Worm (Caenorhabditis elegans): ENCODE measurements around the gene fcd-2.
"Not testable (repeated sequence)": the region's sequence is repeated elsewhere in the genome, so short reads cannot be mapped to it uniquely, and the experiment has no call there.

The fcd-2 gene

DNA sequence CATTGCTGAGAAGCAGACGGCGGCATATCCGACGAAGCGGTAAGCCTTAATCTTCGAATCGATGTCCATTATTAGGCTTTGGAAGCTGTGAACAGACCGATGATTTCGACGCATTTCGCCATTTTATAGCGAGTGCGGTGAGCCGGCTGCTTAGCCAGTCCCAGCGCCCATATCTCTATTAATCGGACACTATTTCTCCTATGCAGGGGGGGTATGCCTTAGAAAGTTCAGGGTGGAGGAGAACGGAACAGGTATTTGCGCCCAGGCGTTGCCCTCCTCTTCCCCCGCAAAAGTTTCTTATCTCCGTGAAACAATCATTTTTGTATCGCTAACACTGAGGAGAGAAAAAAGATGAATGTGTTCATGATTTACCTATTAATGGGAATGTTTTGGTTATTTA lies 38.8 kb upstream of the fcd-2 start, which contains the start of gene dpy-4:
dpy-4 (minus strand) TSS at position 101 of the 400 bp plus-strand sequence.
- TF ChIP-seq C34B4.2 (tag; optimal IDR thresholded peaks at IDR 0.05) = no peak
- no peak for TF ChIP-seq efl-1 (optimal IDR thresholded peaks at IDR 0.05)
- peak in 1 of 2 experiments; percentile 40 for TF ChIP-seq efl-1 (GFP tag; optimal IDR thresholded peaks at IDR 0.05 in 1 of 2)
- TF ChIP-seq blmp-1 (tag; optimal IDR thresholded peaks at IDR 0.05) = peak; percentile 25
- TF ChIP-seq ama-1 (optimal IDR thresholded peaks at IDR 0.05) = peak; percentile 41

DNA sequence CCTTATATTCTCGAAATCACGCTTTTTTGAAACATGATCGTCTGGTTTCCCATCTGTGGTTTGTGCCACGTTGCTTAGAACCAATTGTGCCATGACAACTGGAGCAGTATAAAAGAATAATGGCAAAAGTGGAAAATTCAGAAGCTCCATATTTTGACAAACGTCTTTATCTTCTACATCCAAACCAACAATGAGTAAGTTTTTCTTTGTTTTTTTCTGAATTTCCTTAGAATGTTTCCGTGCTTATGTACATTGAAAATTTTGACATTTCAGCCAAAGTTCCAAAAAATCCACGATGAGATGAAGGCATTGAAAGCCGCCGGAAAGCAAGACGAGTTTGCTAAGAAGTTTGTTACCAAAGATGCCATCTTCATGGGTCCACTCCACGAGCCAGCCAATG lies 19.0 kb upstream of the fcd-2 start, which contains the start of gene Y41E3.6:
Y41E3.6 (plus strand) TSS at position 301 of the 400 bp plus-strand sequence.
- TF ChIP-seq dsc-1 (tag; optimal IDR thresholded peaks at IDR 0.05); lin-13 (GFP tag; optimal IDR thresholded peaks at IDR 0.05); fkh-8 (tag; optimal IDR thresholded peaks at IDR 0.05): not testable (repeated sequence)

ce11 chrIV:15008200-15008599 lies 17.3 kb upstream of the fcd-2 start:
- TF ChIP-seq tlp-1 (tag; optimal IDR thresholded peaks at IDR 0.05) (no peak), efl-1 (optimal IDR thresholded peaks at IDR 0.05) (no peak), efl-1 (GFP tag; optimal IDR thresholded peaks at IDR 0.05 in 1 of 2) (peak in 1 of 2 experiments; percentile 65), nhr-28 (tag; optimal IDR thresholded peaks at IDR 0.05) (no peak)

DNA sequence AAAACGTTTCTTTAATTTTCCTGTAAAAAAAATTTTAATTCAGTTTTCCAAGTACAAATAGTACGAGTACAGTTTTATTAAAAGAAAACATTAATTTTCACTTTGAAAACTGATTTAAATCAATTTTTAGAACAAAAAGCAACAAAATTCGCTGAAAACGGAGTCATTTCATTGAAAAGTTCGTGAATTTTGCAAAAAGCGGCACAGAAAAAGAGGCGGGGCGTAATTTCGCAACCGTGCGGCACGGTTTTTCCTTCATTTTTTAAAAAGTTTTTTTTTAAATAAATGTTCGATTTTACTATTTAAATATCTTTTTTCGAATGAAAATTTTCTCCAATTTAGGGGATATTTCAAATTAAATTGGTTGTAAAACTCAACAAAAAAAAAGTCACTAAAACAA lies 14.3 kb upstream of the fcd-2 start:
- no peak for TF ChIP-seq F16B12.6 (tag; optimal IDR thresholded peaks at IDR 0.05)
- no peak for TF ChIP-seq jun-1 (tag; optimal IDR thresholded peaks at IDR 0.05)
- no peak for TF ChIP-seq nhr-11 (tag; optimal IDR thresholded peaks at IDR 0.05)
- TF ChIP-seq mef-2 (tag; optimal IDR thresholded peaks at IDR 0.05) = no peak

DNA sequence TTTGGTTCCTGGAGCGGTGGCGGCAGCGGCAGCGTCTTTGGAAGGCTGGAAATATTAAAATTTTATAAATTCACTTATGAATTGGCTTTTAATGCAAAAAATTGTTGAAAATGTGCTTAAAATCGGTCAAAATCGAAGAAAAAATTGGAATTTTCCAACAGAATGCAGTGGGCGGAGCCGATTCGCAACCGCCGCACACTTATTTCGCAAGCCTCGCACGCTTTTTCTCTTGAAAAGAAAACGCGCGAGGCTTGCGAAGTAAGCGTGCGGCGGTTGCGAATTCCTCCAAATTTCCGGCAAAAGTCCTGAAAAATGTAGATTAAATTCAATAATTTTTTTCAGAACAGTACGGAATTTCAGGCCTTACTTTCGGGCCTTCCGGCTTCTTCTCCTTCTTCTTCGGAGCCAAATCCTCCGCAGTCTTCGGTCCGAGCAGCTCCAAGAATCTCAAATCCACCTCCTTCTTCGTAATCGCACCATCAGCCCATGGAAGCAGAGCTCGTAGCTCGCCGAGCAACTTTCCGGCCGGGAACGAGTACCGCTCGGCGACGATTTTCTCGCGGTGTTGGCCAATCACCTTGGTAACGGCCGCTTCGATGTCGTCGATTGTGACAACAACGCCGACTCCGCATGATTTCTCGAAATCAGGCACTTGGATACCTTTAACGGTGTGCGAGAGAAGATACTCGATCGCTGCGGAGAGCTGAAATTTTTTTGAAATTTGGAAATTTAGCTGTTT lies 13.2 kb upstream of the fcd-2 start:
- TF ChIP-seq nhr-20 (tag; optimal IDR thresholded peaks at IDR 0.05) (no peak), ces-1 (GFP tag; optimal IDR thresholded peaks at IDR 0.05) (no peak), nhr-84 (tag; optimal IDR thresholded peaks at IDR 0.05) (no peak), hlh-17 (GFP tag; optimal IDR thresholded peaks at IDR 0.05; ENCODE audit: borderline replicate concordance) (no peak), ceh-88 (GFP tag; IDR thresholded peaks at IDR 0.05) (no peak), tlp-1 (tag; optimal IDR thresholded peaks at IDR 0.05) (no peak)

DNA sequence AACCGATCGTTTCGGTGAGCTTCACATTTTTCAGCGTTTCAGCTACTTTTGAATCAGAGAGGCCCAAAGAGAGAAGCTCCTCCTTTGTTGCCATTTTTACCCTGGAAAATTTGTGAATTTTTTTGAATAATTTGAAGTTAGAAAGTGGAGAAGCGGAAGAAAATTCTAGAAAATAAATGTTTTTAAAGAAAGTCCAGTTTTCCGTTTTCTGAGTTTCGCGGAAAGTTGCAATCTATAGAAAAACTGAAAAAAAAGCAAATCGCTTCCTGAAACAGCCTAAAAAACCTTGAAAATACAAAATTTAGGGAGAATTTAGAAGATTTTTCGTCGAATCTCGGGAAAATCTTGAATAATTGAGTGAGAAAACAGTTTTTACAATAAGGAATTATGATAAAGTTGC lies 12.4 kb upstream of the fcd-2 start, which contains the start of gene qars-1:
qars-1 (minus strand) TSS at position 101 of the 400 bp plus-strand sequence.
- TF ChIP-seq hlh-4 (tag; optimal IDR thresholded peaks at IDR 0.05) = no peak
- no peak for TF ChIP-seq nhr-28 (tag; optimal IDR thresholded peaks at IDR 0.05)

ce11 chrIV:15013517-15014085 lies 11.9 kb upstream of the fcd-2 start, which contains the start of gene Y41E3.7:
Gene Y41E3.7, plus strand, starts transcription at chrIV:15014035.
- TF ChIP-seq F16B12.6 (tag; optimal IDR thresholded peaks at IDR 0.05) (peak; percentile 89), nhr-47 (tag; optimal IDR thresholded peaks at IDR 0.05) (peak; percentile 18), xbp-1 (tag; optimal IDR thresholded peaks at IDR 0.05) (peak; percentile 21), lsy-2 (tag; optimal IDR thresholded peaks at IDR 0.05) (peak; percentile 31 to 43), vab-15 (tag; optimal IDR thresholded peaks at IDR 0.05) (no peak), fkh-10 (GFP tag; optimal IDR thresholded peaks at IDR 0.05) (no peak), mab-9 (GFP tag; IDR thresholded peaks at IDR 0.05) (no peak), mep-1 (tag; optimal IDR thresholded peaks at IDR 0.05) (peak; percentile 29), dpl-1 (GFP tag; optimal IDR thresholded peaks at IDR 0.05) (peak; percentile 24 to 59 (median 54)), snu-23 (GFP tag; optimal IDR thresholded peaks at IDR 0.05) (peak; percentile 31), lin-35 (GFP tag; optimal IDR thresholded peaks at IDR 0.05) (peak in 1 of 2 experiments; percentile 51), rnt-1 (tag; optimal IDR thresholded peaks at IDR 0.05) (peak; percentile 27), efl-1 (optimal IDR thresholded peaks at IDR 0.05) (peak; percentile 43 to 59), efl-1 (GFP tag; optimal IDR thresholded peaks at IDR 0.05 in 1 of 2) (peak; percentile 45 to 94), pax-3 (tag; optimal IDR thresholded peaks at IDR 0.05) (no peak)
